Fruit fly (Drosophila melanogaster) whole organism, wandering third instar larva: ENCODE results near the gene CG7650.

Source experiments
- Abd-B ChIP-seq: fragments of >200 bp; optimal IDR thresholded peaks from 2 replicates; lab custom pipeline; 2017; ENCODE audit warnings: missing biosample characterization, missing genetic modification characterization
- CG32264 ChIP-seq: fragments of 200-800 bp; sonication (Bioruptor generic); optimal IDR thresholded peaks from 2 replicates; lab custom pipeline; 2016; ENCODE audit warnings: missing biosample characterization, missing genetic modification characterization
- CG9705 ChIP-seq: fragments of 200-800 bp; sonication (Bioruptor generic); optimal IDR thresholded peaks from 2 replicates; lab custom pipeline; 2018; ENCODE audit warnings: missing biosample characterization, mild to moderate bottlenecking, missing genetic modification characterization
- Dfd ChIP-seq: fragments of >200 bp; optimal IDR thresholded peaks from 2 replicates; lab custom pipeline; 2017; ENCODE audit warnings: missing biosample characterization, missing genetic modification characterization
- Dif ChIP-seq: fragments of 200-275, 200-300 bp; sonication (Bioruptor generic); optimal IDR thresholded peaks from 2 replicates; lab custom pipeline; 2018; ENCODE audit warnings: missing biosample characterization, missing genetic modification characterization; ENCODE audit not compliant: partially characterized antibody
- GATAd ChIP-seq: sonication (Bioruptor generic); optimal IDR thresholded peaks from 2 replicates; lab custom pipeline; 2016; ENCODE audit warnings: missing biosample characterization, missing genetic modification characterization
- HLH106 ChIP-seq: fragments of 200-800 bp; optimal IDR thresholded peaks from 3 replicates; lab custom pipeline; 2019; ENCODE audit warnings: missing biosample characterization, mild to moderate bottlenecking, missing genetic modification characterization, moderate library complexity
- Hnf4 ChIP-seq: fragments of 200-800 bp; sonication (Bioruptor generic); optimal IDR thresholded peaks from 2 replicates; lab custom pipeline; 2016; ENCODE audit warnings: missing biosample characterization, mild to moderate bottlenecking, missing genetic modification characterization
- Hr83 ChIP-seq: fragments of 200-300 bp; sonication (Bioruptor generic); optimal IDR thresholded peaks from 2 replicates; lab custom pipeline; 2016; ENCODE audit warnings: missing biosample characterization, mild to moderate bottlenecking, missing genetic modification characterization, moderate library complexity; ENCODE audit not compliant: poor library complexity, severe bottlenecking
- Jra ChIP-seq: sonication (Bioruptor generic); optimal IDR thresholded peaks from 2 replicates; lab custom pipeline; 2016; ENCODE audit warnings: missing biosample characterization, missing genetic modification characterization
- Mio ChIP-seq: sonication (Bioruptor generic); optimal IDR thresholded peaks from 2 replicates; lab custom pipeline; 2016; ENCODE audit warnings: missing biosample characterization, missing genetic modification characterization
- Myc ChIP-seq: fragments of >200 bp; optimal IDR thresholded peaks from 2 replicates; lab custom pipeline; 2017
- N ChIP-seq: fragments of >200 bp; optimal IDR thresholded peaks from 2 replicates; lab custom pipeline; 2018; ENCODE audit warnings: missing biosample characterization, missing external identifiers, missing genetic modification characterization
- OdsH ChIP-seq: fragments of 200-800 bp; sonication (Bioruptor generic); optimal IDR thresholded peaks from 2 replicates; lab custom pipeline; 2016; ENCODE audit warnings: missing biosample characterization, mild to moderate bottlenecking, missing genetic modification characterization
- Rel ChIP-seq, 2 experiments: fragments of 200-800 bp; sonication (Bioruptor generic) in 1 of 2; optimal IDR thresholded peaks; 2 replicates in 1 of 2; 3 replicates in 1 of 2; lab custom pipeline; 2016 to 2019; ENCODE audit warnings: mild to moderate bottlenecking in 2 of 2, missing biosample characterization in 2 of 2, missing genetic modification characterization in 2 of 2, moderate library complexity in 1 of 2
- Sp1 ChIP-seq: fragments of 200-800 bp; sonication (Bioruptor generic); optimal IDR thresholded peaks from 3 replicates; lab custom pipeline; 2019; ENCODE audit warnings: missing biosample characterization, mild to moderate bottlenecking, missing genetic modification characterization, moderate library complexity
- Vsx2 ChIP-seq: fragments of 200-300, 225-300 bp; sonication (Bioruptor generic); optimal IDR thresholded peaks from 2 replicates; lab custom pipeline; 2018; ENCODE audit warnings: missing biosample characterization, missing genetic modification characterization; ENCODE audit not compliant: partially characterized antibody
- br ChIP-seq: fragments of 200-800 bp; sonication (Bioruptor generic); optimal IDR thresholded peaks from 2 replicates; lab custom pipeline; 2016; ENCODE audit warnings: missing biosample characterization, missing genetic modification characterization
- brk ChIP-seq: fragments of 200-800 bp; sonication (Bioruptor generic); optimal IDR thresholded peaks from 2 replicates; lab custom pipeline; 2016; ENCODE audit warnings: missing biosample characterization, mild to moderate bottlenecking, missing genetic modification characterization
- dl ChIP-seq, 2 experiments: fragments of 175-275, 200-275 bp in 1 of 2; fragments of 200-275 bp in 1 of 2; sonication (Bioruptor generic); optimal IDR thresholded peaks; lab custom pipeline; 2018; ENCODE audit warnings: mild to moderate bottlenecking in 2 of 2, missing biosample characterization in 2 of 2, missing genetic modification characterization in 2 of 2, moderate library complexity in 2 of 2; ENCODE audit not compliant: partially characterized antibody in 2 of 2, insufficient read depth in 1 of 2
- dsf ChIP-seq: sonication (Bioruptor generic); optimal IDR thresholded peaks from 2 replicates; lab custom pipeline; 2016; ENCODE audit warnings: missing biosample characterization, missing genetic modification characterization, borderline replicate concordance
- ey ChIP-seq: fragments of 200-800 bp; sonication (Bioruptor generic); optimal IDR thresholded peaks from 2 replicates; lab custom pipeline; 2016; ENCODE audit warnings: missing biosample characterization, missing genetic modification characterization
- foxo ChIP-seq, 2 experiments: fragments of 200-800 bp; sonication (Bioruptor generic); optimal IDR thresholded peaks; 2 replicates in 1 of 2; 3 replicates in 1 of 2; lab custom pipeline; 2016 to 2017; ENCODE audit warnings: missing biosample characterization in 2 of 2, missing genetic modification characterization in 2 of 2
- fru ChIP-seq: fragments of 200-800 bp; sonication (Bioruptor generic); optimal IDR thresholded peaks from 3 replicates; lab custom pipeline; 2016; ENCODE audit warnings: missing biosample characterization, mild to moderate bottlenecking, missing genetic modification characterization
- h ChIP-seq: fragments of 200-800 bp; sonication (Bioruptor generic); optimal IDR thresholded peaks from 3 replicates; lab custom pipeline; 2016; ENCODE audit warnings: missing biosample characterization, mild to moderate bottlenecking, missing genetic modification characterization
- jim ChIP-seq: fragments of 175-275, 200-325 bp; sonication (Bioruptor generic); optimal IDR thresholded peaks from 2 replicates; lab custom pipeline; 2016; ENCODE audit warnings: missing biosample characterization, mild to moderate bottlenecking, missing genetic modification characterization
- lola ChIP-seq: fragments of >200 bp; optimal IDR thresholded peaks from 2 replicates; lab custom pipeline; 2017; ENCODE audit warnings: missing biosample characterization, missing genetic modification characterization
- pan ChIP-seq: fragments of >200 bp; optimal IDR thresholded peaks from 2 replicates; lab custom pipeline; 2017
- psq ChIP-seq: fragments of 200-800 bp; sonication (Bioruptor generic); optimal IDR thresholded peaks from 3 replicates; lab custom pipeline; 2017; ENCODE audit warnings: missing biosample characterization, mild to moderate bottlenecking, missing genetic modification characterization, moderate library complexity
- rgr ChIP-seq: fragments of 200-800 bp; sonication (Bioruptor generic); optimal IDR thresholded peaks from 3 replicates; lab custom pipeline; 2016; ENCODE audit warnings: missing biosample characterization, mild to moderate bottlenecking, missing genetic modification characterization
- sage ChIP-seq: fragments of 200-800 bp; sonication (Bioruptor generic); optimal IDR thresholded peaks from 2 replicates; lab custom pipeline; 2016; ENCODE audit warnings: missing biosample characterization, mild to moderate bottlenecking, missing genetic modification characterization
- sv ChIP-seq: fragments of 200-800 bp; sonication (Bioruptor generic); optimal IDR thresholded peaks from 3 replicates; lab custom pipeline; 2016; ENCODE audit warnings: missing biosample characterization, missing genetic modification characterization
- tai ChIP-seq: sonication (Bioruptor generic); optimal IDR thresholded peaks from 2 replicates; lab custom pipeline; 2016; ENCODE audit warnings: missing biosample characterization, missing genetic modification characterization

The CG7650 gene

dm6 chr3L:15636978-15637377 is 26.8 kb upstream of the CG7650 start:
- TF ChIP-seq Dif (GFP tag; lab: Kevin White, UChicago) (no peak), Sp1 (GFP tag; lab: Kevin White, UChicago) (no peak), dsf (GFP tag; lab: Kevin White, UChicago) (no peak), sage (GFP tag; lab: Kevin White, UChicago) (no peak), CG32264 (GFP tag; lab: Kevin White, UChicago) (no peak), Abd-B (GFP tag; lab: Kevin White, UChicago) (no peak), sv (GFP tag; lab: Kevin White, UChicago) (no peak), ey (GFP tag; lab: Kevin White, UChicago) (no peak), dl (GFP tag; optimal IDR thresholded peaks at IDR 0.05; lab: Kevin White, UChicago; ENCODE audit: insufficient read depth in 1 of 2, partially characterized antibody in 2 of 2) (no peak), Vsx2 (no peak), jim (GFP tag; lab: Kevin White, UChicago) (no peak), lola (GFP tag; lab: Kevin White, UChicago) (no peak), CG9705 (no peak), Mio (no peak), rgr (no peak)

- TF ChIP-seq Sp1 (GFP tag; lab: Kevin White, UChicago) (no peak), h (peak; percentile 26), CG32264 (GFP tag; lab: Kevin White, UChicago) (no peak)
Measured at dm6 chr3L:15636359-15636758, 26.2 kb upstream of the CG7650 start.

dm6 chr3L:15634368-15635075 is 24.3 kb upstream of the CG7650 start:
- TF ChIP-seq Vsx2: no peak
- no peak for TF ChIP-seq Jra
- no peak for TF ChIP-seq Dfd (GFP tag; lab: Kevin White, UChicago)
- TF ChIP-seq dl (GFP tag; optimal IDR thresholded peaks at IDR 0.05; lab: Kevin White, UChicago; ENCODE audit: insufficient read depth in 1 of 2, partially characterized antibody in 2 of 2): no peak
- TF ChIP-seq lola (GFP tag; lab: Kevin White, UChicago): no peak
- TF ChIP-seq foxo (GFP tag; optimal IDR thresholded peaks at IDR 0.05; lab: Kevin White, UChicago): no peak
- no peak for TF ChIP-seq Myc (lab: Kevin White, UChicago)
- TF ChIP-seq dsf (GFP tag; lab: Kevin White, UChicago): no peak
- TF ChIP-seq GATAd: no peak
- no peak for TF ChIP-seq Hnf4 (GFP tag; lab: Kevin White, UChicago)
- no peak for TF ChIP-seq pan (lab: Kevin White, UChicago)
- no peak for TF ChIP-seq Hr83 (GFP tag; lab: Kevin White, UChicago)
- TF ChIP-seq h: no peak
- TF ChIP-seq, all 38 proteins: peak for 0

dm6 chr3L:15632653-15633052 is 22.5 kb upstream of the CG7650 start:
- TF ChIP-seq rgr: peak; percentile 14
- no peak for TF ChIP-seq Rel (GFP tag; optimal IDR thresholded peaks at IDR 0.05; lab: Kevin White, UChicago)
- TF ChIP-seq Rel (tag; optimal IDR thresholded peaks at IDR 0.05; lab: Kevin White, UChicago): no peak
- TF ChIP-seq br (GFP tag; lab: Kevin White, UChicago): peak; percentile 32
- peak; percentile 13 for TF ChIP-seq Sp1 (GFP tag; lab: Kevin White, UChicago)

dm6 chr3L:15631067-15631466 is 20.9 kb upstream of the CG7650 start:
- TF ChIP-seq Rel (GFP tag; optimal IDR thresholded peaks at IDR 0.05; lab: Kevin White, UChicago) (no peak), Rel (tag; optimal IDR thresholded peaks at IDR 0.05; lab: Kevin White, UChicago) (peak; percentile 33), N (GFP tag; lab: Kevin White, UChicago) (no peak)

- TF ChIP-seq tai (GFP tag; lab: Kevin White, UChicago) (no peak), br (GFP tag; lab: Kevin White, UChicago) (no peak), HLH106 (tag; lab: Kevin White, UChicago) (no peak), fru (GFP tag; lab: Kevin White, UChicago) (no peak), Abd-B (GFP tag; lab: Kevin White, UChicago) (no peak), OdsH (GFP tag; lab: Kevin White, UChicago) (no peak), N (GFP tag; lab: Kevin White, UChicago) (no peak), h (no peak), CG32264 (GFP tag; lab: Kevin White, UChicago) (no peak), psq (no peak), brk (no peak), Hr83 (GFP tag; lab: Kevin White, UChicago) (no peak), pan (lab: Kevin White, UChicago) (no peak)
Measured at dm6 chr3L:15627295-15627694, 17.1 kb upstream of the CG7650 start.
